Fruit fly (Drosophila melanogaster) whole organism, embryonic: ENCODE data around the gene Ppm1.
A peak's percentile ranks its signal among the peaks of the same experiment; 100 is the strongest.

Experiments used
- ATbp ChIP-seq: fragments of 200-800 bp; sonication (Bioruptor generic); optimal IDR thresholded peaks from 2 replicates; lab custom pipeline; 2017; ENCODE audit warnings: missing biosample characterization, mild to moderate bottlenecking, missing genetic modification characterization, missing genetic modification reagents
- Adf1 ChIP-seq: fragments of 200-800 bp; sonication (Bioruptor generic); IDR thresholded peaks from 2 replicates; pipeline ENCODE4 v1.3.6; 2022; ENCODE audit warnings: missing biosample characterization, missing genetic modification characterization
- Antp ChIP-seq: fragments of 200-800 bp; sonication (Bioruptor generic); optimal IDR thresholded peaks from 3 replicates; lab custom pipeline; 2016; ENCODE audit warnings: missing biosample characterization, missing genetic modification characterization
- Atf6 ChIP-seq: fragments of 200-800 bp; sonication (Bioruptor generic); IDR thresholded peaks from 2 replicates; pipeline ENCODE4 v1.3.6; 2022; ENCODE audit warnings: missing biosample characterization, missing genetic modification characterization
- C15 ChIP-seq: fragments of 200-800 bp; sonication (Bioruptor generic); IDR thresholded peaks from 3 replicates; pipeline ENCODE4 v1.3.6; 2022; ENCODE audit warnings: missing biosample characterization, missing genetic modification characterization
- CG11696 ChIP-seq: fragments of 200-800 bp; sonication (Bioruptor generic); IDR thresholded peaks from 2 replicates; pipeline ENCODE4 v1.3.6; 2022; ENCODE audit warnings: missing biosample characterization, missing genetic modification characterization
- CG12104 ChIP-seq: fragments of 200-800 bp; sonication (Bioruptor generic); optimal IDR thresholded peaks from 3 replicates; lab custom pipeline; 2016; ENCODE audit warnings: missing biosample characterization, missing genetic modification characterization
- CG12155 ChIP-seq: fragments of 200-800 bp; sonication (Bioruptor generic); optimal IDR thresholded peaks from 3 replicates; lab custom pipeline; 2016; ENCODE audit warnings: missing biosample characterization, missing genetic modification characterization
- CG12769 ChIP-seq: fragments of 200-800 bp; sonication (Bioruptor generic); optimal IDR thresholded peaks from 2 replicates; lab custom pipeline; 2019; ENCODE audit warnings: missing biosample characterization, mild to moderate bottlenecking, missing genetic modification characterization, moderate library complexity
- CG13123 ChIP-seq: fragments of 200-800 bp; sonication (Bioruptor generic); optimal IDR thresholded peaks from 2 replicates; lab custom pipeline; 2016; ENCODE audit warnings: missing biosample characterization, missing genetic modification characterization
- CG14441 ChIP-seq: fragments of 200-800 bp; sonication (Bioruptor generic); IDR thresholded peaks from 2 replicates; pipeline ENCODE4 v1.3.6; 2022; ENCODE audit warnings: missing biosample characterization, missing genetic modification characterization
- CG14710 ChIP-seq: fragments of 200-800 bp; sonication (Bioruptor generic); optimal IDR thresholded peaks from 3 replicates; lab custom pipeline; 2019; ENCODE audit warnings: missing biosample characterization, mild to moderate bottlenecking, missing genetic modification characterization, moderate library complexity
- CG1647 ChIP-seq: fragments of 200-800 bp; sonication (Bioruptor generic); optimal IDR thresholded peaks from 3 replicates; lab custom pipeline; 2016; ENCODE audit warnings: missing biosample characterization, missing genetic modification characterization
- CG17186 ChIP-seq: fragments of 200-800 bp; sonication (Bioruptor generic); optimal IDR thresholded peaks from 3 replicates; lab custom pipeline; 2017; ENCODE audit warnings: missing biosample characterization, missing genetic modification reagents, missing genetic modification characterization
- CG17328 ChIP-seq: fragments of 200-800 bp; sonication (Bioruptor generic); IDR thresholded peaks from 2 replicates; pipeline ENCODE4 v1.3.6; 2022; ENCODE audit warnings: missing biosample characterization, missing genetic modification characterization
- CG17802 ChIP-seq: fragments of 200-800 bp; sonication (Bioruptor generic); optimal IDR thresholded peaks from 2 replicates; lab custom pipeline; 2018; ENCODE audit warnings: missing biosample characterization, mild to moderate bottlenecking, missing genetic modification characterization, moderate library complexity
- CG2678 ChIP-seq: fragments of 200-800 bp; sonication (Bioruptor generic); optimal IDR thresholded peaks from 3 replicates; lab custom pipeline; 2019; ENCODE audit warnings: missing biosample characterization, mild to moderate bottlenecking, missing genetic modification characterization, moderate library complexity
- CG31441 ChIP-seq: fragments of 200-800 bp; sonication (Bioruptor generic); IDR thresholded peaks from 2 replicates; pipeline ENCODE4 v1.3.6; 2022; ENCODE audit warnings: missing biosample characterization, missing genetic modification characterization
- CG32772 ChIP-seq: fragments of 200-800 bp; sonication (Bioruptor generic); IDR thresholded peaks from 2 replicates; pipeline ENCODE4 v1.3.6; 2022; ENCODE audit warnings: missing biosample characterization, missing genetic modification characterization
- CG4404 ChIP-seq: fragments of 200-800 bp; sonication (Bioruptor generic); IDR thresholded peaks from 2 replicates; pipeline ENCODE4 v1.3.6; 2022; ENCODE audit warnings: missing biosample characterization, missing genetic modification characterization
- CG6791 ChIP-seq: fragments of 200-800 bp; sonication (Bioruptor generic); IDR thresholded peaks from 3 replicates; pipeline ENCODE4 v1.3.6; 2022; ENCODE audit warnings: missing biosample characterization, missing genetic modification characterization; ENCODE audit not compliant: partially characterized antibody
- CG7271 ChIP-seq: fragments of 200-800 bp; sonication (Bioruptor generic); optimal IDR thresholded peaks from 2 replicates; lab custom pipeline; 2018; ENCODE audit warnings: missing biosample characterization, mild to moderate bottlenecking, missing genetic modification characterization, moderate library complexity
- CG8765 ChIP-seq: fragments of 200-800 bp; sonication (Bioruptor generic); IDR thresholded peaks from 2 replicates; pipeline ENCODE4 v1.3.6; 2022; ENCODE audit warnings: missing biosample characterization, missing genetic modification characterization
- CG9609 ChIP-seq: fragments of 200-800 bp; sonication (Bioruptor generic); optimal IDR thresholded peaks from 3 replicates; lab custom pipeline; 2016; ENCODE audit warnings: missing biosample characterization, missing genetic modification characterization
- HmgZ ChIP-seq: fragments of 200-800 bp; sonication (Bioruptor generic); optimal IDR thresholded peaks from 2 replicates; lab custom pipeline; 2018; ENCODE audit warnings: missing biosample characterization, mild to moderate bottlenecking, missing genetic modification characterization
- Kr ChIP-seq: fragments of 200-800 bp; sonication (Bioruptor generic); optimal IDR thresholded peaks from 2 replicates; lab custom pipeline; 2017; ENCODE audit warnings: missing biosample characterization, mild to moderate bottlenecking, missing genetic modification characterization
- Med ChIP-seq: fragments of 200-800 bp; sonication (Bioruptor generic); peaks from one replicate; lab custom pipeline; 2016; ENCODE audit warnings: missing biosample characterization, missing genetic modification characterization, mild to moderate bottlenecking, inconsistent platforms, moderate library complexity
- Mrtf ChIP-seq: fragments of 200-800 bp; sonication (Bioruptor generic); IDR thresholded peaks from 3 replicates; pipeline ENCODE4 v1.3.6; 2022; ENCODE audit warnings: missing biosample characterization, missing genetic modification characterization
- Neu2 ChIP-seq: fragments of 200-800 bp; sonication (Bioruptor generic); optimal IDR thresholded peaks from 3 replicates; lab custom pipeline; 2016; ENCODE audit warnings: missing biosample characterization, missing genetic modification characterization, borderline replicate concordance
- aop ChIP-seq: fragments of 200-800 bp; sonication (Bioruptor generic); IDR thresholded peaks from 2 replicates; pipeline ENCODE4 v1.3.6; 2022; ENCODE audit warnings: missing biosample characterization, missing genetic modification characterization
- ap ChIP-seq: fragments of 200-800 bp; sonication (Bioruptor generic); IDR thresholded peaks from 2 replicates; pipeline ENCODE4 v1.3.6; 2022; ENCODE audit warnings: missing biosample characterization, missing genetic modification characterization
- ara ChIP-seq: fragments of 200-800 bp; sonication (Bioruptor generic); IDR thresholded peaks from 2 replicates; pipeline ENCODE4 v1.3.6; 2022; ENCODE audit warnings: missing biosample characterization, missing genetic modification characterization
- az2 ChIP-seq: fragments of 200-800 bp; sonication (Bioruptor generic); optimal IDR thresholded peaks from 3 replicates; lab custom pipeline; 2016; ENCODE audit warnings: missing biosample characterization, missing genetic modification characterization
- bigmax ChIP-seq: fragments of 200-800 bp; sonication (Bioruptor generic); optimal IDR thresholded peaks from 2 replicates; lab custom pipeline; 2018; ENCODE audit warnings: missing biosample characterization, mild to moderate bottlenecking, missing genetic modification characterization
- btn ChIP-seq: fragments of 200-800 bp; sonication (Bioruptor generic); optimal IDR thresholded peaks from 2 replicates; lab custom pipeline; 2016; ENCODE audit warnings: missing biosample characterization, missing genetic modification characterization
- caup ChIP-seq: fragments of 200-800 bp; sonication (Bioruptor generic); optimal IDR thresholded peaks from 3 replicates; lab custom pipeline; 2017; ENCODE audit warnings: missing biosample characterization, mild to moderate bottlenecking, missing genetic modification characterization, moderate library complexity; ENCODE audit not compliant: severe bottlenecking
- cwo ChIP-seq: fragments of 200-800 bp; sonication (Bioruptor generic); optimal IDR thresholded peaks from 3 replicates; lab custom pipeline; 2017; ENCODE audit warnings: missing biosample characterization, missing genetic modification characterization, mild to moderate bottlenecking, moderate library complexity, missing genetic modification reagents
- danr ChIP-seq: fragments of 200-800 bp; sonication (Bioruptor generic); IDR thresholded peaks from 2 replicates; pipeline ENCODE4 v1.3.6; 2022; ENCODE audit warnings: missing biosample characterization, missing genetic modification characterization
- disco-r ChIP-seq: fragments of 200-800 bp; sonication (Bioruptor generic); optimal IDR thresholded peaks from 2 replicates; lab custom pipeline; 2016; ENCODE audit warnings: missing biosample characterization, missing genetic modification characterization
- grau ChIP-seq: fragments of 200-800 bp; optimal IDR thresholded peaks from 3 replicates; lab custom pipeline; 2019; ENCODE audit warnings: missing biosample characterization, mild to moderate bottlenecking, missing genetic modification characterization, moderate library complexity
- h ChIP-seq: fragments of >200 bp; optimal IDR thresholded peaks from 2 replicates; lab custom pipeline; 2017
- kah ChIP-seq: fragments of 200-800 bp; sonication (Bioruptor generic); optimal IDR thresholded peaks from 2 replicates; lab custom pipeline; 2018; ENCODE audit warnings: missing biosample characterization, mild to moderate bottlenecking, missing genetic modification characterization
- ken ChIP-seq: fragments of 200-800 bp; sonication (Bioruptor generic); IDR thresholded peaks from 3 replicates; pipeline ENCODE4 v1.3.6; 2022; ENCODE audit warnings: missing biosample characterization, missing genetic modification characterization
- maf-S ChIP-seq: fragments of 200-800 bp; sonication (Bioruptor generic); optimal IDR thresholded peaks from 2 replicates; lab custom pipeline; 2016; ENCODE audit warnings: missing biosample characterization, missing genetic modification characterization
- mld ChIP-seq: fragments of 200-800 bp; sonication (Bioruptor generic); IDR thresholded peaks from 3 replicates; pipeline ENCODE4 v1.3.6; 2022; ENCODE audit warnings: missing biosample characterization, missing genetic modification characterization; ENCODE audit not compliant: partially characterized antibody
- pnt ChIP-seq: fragments of 200-800 bp; sonication (Bioruptor generic); optimal IDR thresholded peaks from 3 replicates; lab custom pipeline; 2016; ENCODE audit warnings: missing biosample characterization, missing genetic modification characterization
- so ChIP-seq: fragments of 200-800 bp; sonication (Bioruptor generic); IDR thresholded peaks from 3 replicates; pipeline ENCODE4 v1.3.6; 2022; ENCODE audit warnings: missing biosample characterization, missing genetic modification characterization
- ssp ChIP-seq: fragments of 200-800 bp; sonication (Bioruptor generic); IDR thresholded peaks from 2 replicates; pipeline ENCODE4 v1.3.6; 2022; ENCODE audit warnings: missing biosample characterization, missing genetic modification characterization
- stc ChIP-seq: fragments of 200-800 bp; sonication (Bioruptor generic); IDR thresholded peaks from 2 replicates; pipeline ENCODE4 v1.3.6; 2022; ENCODE audit warnings: missing biosample characterization, missing genetic modification characterization
- usp ChIP-seq: fragments of >200 bp; optimal IDR thresholded peaks from 2 replicates; lab custom pipeline; 2017; ENCODE audit warnings: missing biosample characterization, missing genetic modification characterization
- zfh2 ChIP-seq: fragments of 200-800 bp; sonication (Bioruptor generic); optimal IDR thresholded peaks from 2 replicates; lab custom pipeline; 2016; ENCODE audit warnings: missing biosample characterization, missing genetic modification characterization

The Ppm1 gene

DNA sequence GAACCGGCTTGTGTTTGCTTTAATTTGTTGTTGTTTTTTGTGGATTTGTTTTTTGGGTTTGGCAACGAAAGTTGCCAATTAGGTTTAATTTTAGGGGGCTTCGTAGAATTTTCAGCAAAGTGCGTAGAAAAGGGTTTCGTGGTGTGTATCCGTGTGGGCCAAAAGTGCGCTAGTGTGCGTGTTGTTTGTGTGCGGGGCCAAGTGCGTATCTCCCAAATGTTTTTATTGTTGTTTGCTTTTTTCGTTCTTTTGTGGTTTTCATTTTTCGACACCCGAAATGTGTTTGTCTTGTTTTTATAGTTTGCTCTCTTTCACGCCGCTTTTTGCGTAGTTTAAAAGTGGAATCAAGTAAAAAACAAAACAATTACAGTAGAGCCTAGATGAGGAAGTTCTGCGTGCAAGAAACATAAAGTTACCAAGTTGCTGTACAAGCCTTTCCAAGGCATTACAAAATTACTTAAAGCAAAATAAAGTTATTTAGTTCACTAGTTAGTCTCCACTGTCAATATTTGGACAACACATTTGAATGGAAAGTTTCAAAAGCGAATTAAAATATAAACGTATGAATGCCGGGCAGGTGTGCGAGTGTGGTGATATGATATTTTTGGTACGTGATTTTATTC is 34.2 kb upstream of the Ppm1 start (continued):
- TF ChIP-seq CG31441 (GFP tag; lab: Robert Waterston, UW) (peak; percentile 39; the same call in 1 of the 2 replicates), CG1647 (peak; percentile 70), grau (tag; lab: Kevin White, UChicago) (peak; percentile 98), Antp (peak; percentile 82), mld (GFP tag; lab: Robert Waterston, UW) (no peak), CG9609 (GFP tag; lab: Kevin White, UChicago) (peak; percentile 78), disco-r (GFP tag; lab: Kevin White, UChicago) (peak; percentile 69), ssp (peak; percentile 38; the same call in 1 of the 2 replicates), CG6791 (GFP tag; lab: Robert Waterston, UW) (no peak), Med (peak; percentile 99), CG32772 (peak; percentile 74), ken (GFP tag; lab: Robert Waterston, UW) (peak; percentile 59; the same call in 1 of the 3 replicates), CG12104 (peak; percentile 48), CG12769 (peak; percentile 94), pnt (GFP tag; lab: Kevin White, UChicago) (peak; percentile 47), ATbp (peak; percentile 19), maf-S (GFP tag; lab: Kevin White, UChicago) (peak; percentile 80), ap (GFP tag; lab: Robert Waterston, UW) (peak; percentile 50; the same call in 1 of the 2 replicates), CG17186 (GFP tag; lab: Kevin White, UChicago) (no peak), btn (no peak), ara (GFP tag; lab: Robert Waterston, UW) (peak; percentile 69), Adf1 (GFP tag; lab: Robert Waterston, UW) (peak; percentile 81), CG2678 (tag; lab: Kevin White, UChicago) (peak; percentile 86), aop (GFP tag; lab: Robert Waterston, UW) (no peak), CG14710 (tag; lab: Kevin White, UChicago) (no peak), caup (GFP tag; lab: Kevin White, UChicago) (peak; percentile 87), CG12155 (peak; percentile 86), CG14441 (peak; percentile 88), stc (GFP tag; lab: Robert Waterston, UW) (peak; percentile 70), Atf6 (GFP tag; lab: Robert Waterston, UW) (peak; percentile 91), CG11696 (GFP tag; lab: Robert Waterston, UW) (peak; percentile 76), CG17802 (tag; lab: Kevin White, UChicago) (no peak), CG13123 (GFP tag; lab: Kevin White, UChicago) (peak; percentile 28), h (lab: Kevin White, UChicago) (no peak), so (GFP tag; lab: Robert Waterston, UW) (peak; percentile 55; the same call in 1 of the 3 replicates), CG17328 (peak; percentile 50; the same call in 1 of the 2 replicates), kah (GFP tag; lab: Kevin White, UChicago) (no peak), HmgZ (peak; percentile 91), CG8765 (GFP tag; lab: Robert Waterston, UW) (peak; percentile 72; the same call in 1 of the 2 replicates), Neu2 (no peak), C15 (GFP tag; lab: Robert Waterston, UW) (peak; percentile 66; the same call in 2 of the 3 replicates), zfh2 (GFP tag; lab: Kevin White, UChicago) (peak; percentile 97), CG7271 (tag; lab: Kevin White, UChicago) (no peak), bigmax (GFP tag; lab: Kevin White, UChicago) (no peak), az2 (GFP tag; lab: Kevin White, UChicago) (peak; percentile 58), Mrtf (GFP tag; lab: Robert Waterston, UW) (peak; percentile 70; the same call in 2 of the 3 replicates), danr (GFP tag; lab: Robert Waterston, UW) (peak; percentile 50; the same call in 1 of the 2 replicates), CG4404 (peak; percentile 64), cwo (GFP tag; lab: Kevin White, UChicago) (peak; percentile 74), Kr (GFP tag; lab: Kevin White, UChicago) (no peak), usp (GFP tag; lab: Kevin White, UChicago) (no peak)
